Worm (Caenorhabditis elegans): ENCODE data around the gene sftb-1.
A peak's percentile ranks its signal among the peaks of the same experiment; 100 is the strongest.

Gene sftb-1

ce11 chrIII:4269220-4269935 lies at the start of gene sftb-1, which contains the start of gene R10E4.1:
Gene sftb-1, minus strand, starts transcription at chrIII:4269270.
Gene R10E4.1, plus strand, starts transcription at chrIII:4269743.
- TF ChIP-seq nhr-237 (tag; optimal IDR thresholded peaks at IDR 0.05) = no peak
- TF ChIP-seq elt-2 (tag; optimal IDR thresholded peaks at IDR 0.05) = peak; percentile 30
- TF ChIP-seq egl-27 (tag; optimal IDR thresholded peaks at IDR 0.05) = no peak
- peak; percentile 69 for TF ChIP-seq pha-4 (tag; optimal IDR thresholded peaks at IDR 0.05)
- no peak for TF ChIP-seq aly-2 (tag; optimal IDR thresholded peaks at IDR 0.05)
- peak; percentile 71 for TF ChIP-seq nhr-23 (tag; optimal IDR thresholded peaks at IDR 0.05)
- no peak for TF ChIP-seq daf-12 (tag; optimal IDR thresholded peaks at IDR 0.05)
- TF ChIP-seq nhr-77 (tag; optimal IDR thresholded peaks at IDR 0.05) = no peak
- TF ChIP-seq nhr-43 (tag; optimal IDR thresholded peaks at IDR 0.05; ENCODE audit: poor library complexity, severe bottlenecking) = peak; percentile 30
- TF ChIP-seq skn-1 (tag; optimal IDR thresholded peaks at IDR 0.05) = no peak
- TF ChIP-seq R02D3.7 (tag; optimal IDR thresholded peaks at IDR 0.05) = peak; percentile 58
- peak; percentile 75 for TF ChIP-seq lin-15B (tag; optimal IDR thresholded peaks at IDR 0.05)
- TF ChIP-seq sea-2 (GFP tag; optimal IDR thresholded peaks at IDR 0.05) = no peak
- peak; percentile 82 for TF ChIP-seq nfya-1 (tag; optimal IDR thresholded peaks at IDR 0.05; ENCODE audit: insufficient read depth)
- TF ChIP-seq unc-62 (GFP tag; optimal IDR thresholded peaks at IDR 0.05) = no peak
- no peak for TF ChIP-seq ztf-4 (tag; optimal IDR thresholded peaks at IDR 0.05)
- no peak for TF ChIP-seq mml-1 (tag; optimal IDR thresholded peaks at IDR 0.05)
- peak; percentile 22 for TF ChIP-seq ceh-28 (tag; optimal IDR thresholded peaks at IDR 0.05)
- peak; percentile 37 for TF ChIP-seq jun-1 (tag; optimal IDR thresholded peaks at IDR 0.05)
- no peak for TF ChIP-seq fos-1 (tag; optimal IDR thresholded peaks at IDR 0.05)
- TF ChIP-seq nhr-25 (tag; optimal IDR thresholded peaks at IDR 0.05) = peak; percentile 68
- TF ChIP-seq pqm-1 (tag; optimal IDR thresholded peaks at IDR 0.05) = peak; percentile 3
- no peak for TF ChIP-seq ceh-16 (tag; optimal IDR thresholded peaks at IDR 0.05)
- TF ChIP-seq nhr-12 (tag; optimal IDR thresholded peaks at IDR 0.05) = no peak
- TF ChIP-seq ceh-82 (tag; optimal IDR thresholded peaks at IDR 0.05) = no peak
- TF ChIP-seq snpc-4 (tag; optimal IDR thresholded peaks at IDR 0.05) = peak; percentile 81
- no peak for TF ChIP-seq ZK546.5 (tag; optimal IDR thresholded peaks at IDR 0.05)
- TF ChIP-seq elt-3 (tag; optimal IDR thresholded peaks at IDR 0.05) = no peak
- TF ChIP-seq tbx-2 (tag; optimal IDR thresholded peaks at IDR 0.05) = peak; percentile 23
- no peak for TF ChIP-seq ceh-9 (tag; optimal IDR thresholded peaks at IDR 0.05)
- TF ChIP-seq unc-39 (tag; optimal IDR thresholded peaks at IDR 0.05) = no peak
- TF ChIP-seq elt-1 (tag; optimal IDR thresholded peaks at IDR 0.05) = no peak
- TF ChIP-seq mdl-1 (tag; optimal IDR thresholded peaks at IDR 0.05) = no peak
- no peak for TF ChIP-seq nhr-67 (tag; optimal IDR thresholded peaks at IDR 0.05)
- peak; percentile 41 for TF ChIP-seq hmg-11 (tag; optimal IDR thresholded peaks at IDR 0.05)
- TF ChIP-seq nhr-11 (tag; optimal IDR thresholded peaks at IDR 0.05) = no peak
- TF ChIP-seq lin-39 (tag; optimal IDR thresholded peaks at IDR 0.05) = peak; percentile 77

ce11 chrIII:4317065-4317752 lies 48.1 kb upstream of the sftb-1 start, which contains the start of gene tag-131:
Gene tag-131, plus strand, starts transcription at chrIII:4317702.
- TF ChIP-seq nhr-23 (tag; optimal IDR thresholded peaks at IDR 0.05) (peak; percentile 68), fkh-2 (tag; optimal IDR thresholded peaks at IDR 0.05) (no peak), ceh-28 (tag; optimal IDR thresholded peaks at IDR 0.05) (peak; percentile 39), nhr-237 (tag; optimal IDR thresholded peaks at IDR 0.05) (no peak), nfya-1 (tag; optimal IDR thresholded peaks at IDR 0.05; ENCODE audit: insufficient read depth) (peak; percentile 20)

ce11 chrIII:4314502-4314901 lies 45.4 kb upstream of the sftb-1 start:
- TF ChIP-seq nhr-23 (tag; optimal IDR thresholded peaks at IDR 0.05) = no peak
- no peak for TF ChIP-seq egl-5 (tag; optimal IDR thresholded peaks at IDR 0.05)
- TF ChIP-seq nhr-12 (tag; optimal IDR thresholded peaks at IDR 0.05) = no peak
- TF ChIP-seq ceh-28 (tag; optimal IDR thresholded peaks at IDR 0.05) = peak; percentile 16
- TF ChIP-seq pqm-1 (tag; optimal IDR thresholded peaks at IDR 0.05) = no peak
- TF ChIP-seq ceh-16 (tag; optimal IDR thresholded peaks at IDR 0.05) = no peak
- no peak for TF ChIP-seq daf-12 (tag; optimal IDR thresholded peaks at IDR 0.05)
- TF ChIP-seq hmg-11 (tag; optimal IDR thresholded peaks at IDR 0.05) = no peak
- TF ChIP-seq nhr-67 (tag; optimal IDR thresholded peaks at IDR 0.05) = no peak
- TF ChIP-seq unc-39 (tag; optimal IDR thresholded peaks at IDR 0.05) = no peak
- peak; percentile 51 for TF ChIP-seq elt-2 (tag; optimal IDR thresholded peaks at IDR 0.05)
- no peak for TF ChIP-seq tbx-2 (tag; optimal IDR thresholded peaks at IDR 0.05)
- no peak for TF ChIP-seq unc-62 (GFP tag; optimal IDR thresholded peaks at IDR 0.05)
- no peak for TF ChIP-seq mml-1 (tag; optimal IDR thresholded peaks at IDR 0.05)
- TF ChIP-seq pha-4 (tag; optimal IDR thresholded peaks at IDR 0.05) = no peak
- no peak for TF ChIP-seq ceh-9 (tag; optimal IDR thresholded peaks at IDR 0.05)
- no peak for TF ChIP-seq R02D3.7 (tag; optimal IDR thresholded peaks at IDR 0.05)
- no peak for TF ChIP-seq eor-1 (tag; optimal IDR thresholded peaks at IDR 0.05)
